Fruit fly (Drosophila melanogaster) whole organism, prepupa: ENCODE results near the gene Galphai.

ENCODE experiments used
- Blimp-1 ChIP-seq: fragments of 200-800 bp; sonication (Bioruptor generic); optimal IDR thresholded peaks from 3 replicates; lab custom pipeline; 2017; ENCODE audit warnings: missing biosample characterization, missing genetic modification characterization, mild to moderate bottlenecking, moderate library complexity, missing genetic modification reagents
- CG10669 ChIP-seq: fragments of 200-800 bp; sonication (Bioruptor generic); optimal IDR thresholded peaks from 3 replicates; lab custom pipeline; 2018; ENCODE audit warnings: missing biosample characterization, mild to moderate bottlenecking, missing genetic modification characterization, moderate library complexity
- CG11294 ChIP-seq: fragments of 200-800 bp; sonication (Bioruptor generic); IDR thresholded peaks from 2 replicates; pipeline ENCODE4 v1.3.6; 2022; ENCODE audit warnings: missing biosample characterization, missing genetic modification characterization
- CG11902 ChIP-seq: fragments of 200-800 bp; sonication (Bioruptor generic); optimal IDR thresholded peaks from 3 replicates; lab custom pipeline; 2016; ENCODE audit warnings: missing biosample characterization, missing genetic modification characterization
- CG15336 ChIP-seq: fragments of 200-800 bp; sonication (Bioruptor generic); IDR thresholded peaks from 2 replicates; pipeline ENCODE4 v1.3.6; 2022; ENCODE audit warnings: missing biosample characterization, missing genetic modification characterization
- CG16779 ChIP-seq: fragments of 200-800 bp; sonication (Bioruptor generic); optimal IDR thresholded peaks from 3 replicates; lab custom pipeline; 2017; ENCODE audit warnings: missing biosample characterization, mild to moderate bottlenecking, missing genetic modification characterization
- CG3032 ChIP-seq: fragments of 200-800 bp; optimal IDR thresholded peaks from 2 replicates; lab custom pipeline; 2019; ENCODE audit warnings: missing biosample characterization, mild to moderate bottlenecking, missing genetic modification characterization, moderate library complexity
- CG31627 ChIP-seq: fragments of 200-800 bp; sonication (Bioruptor generic); optimal IDR thresholded peaks from 3 replicates; lab custom pipeline; 2016; ENCODE audit warnings: missing biosample characterization, missing genetic modification characterization
- CG32006 ChIP-seq: fragments of 200-800 bp; sonication (Bioruptor generic); optimal IDR thresholded peaks from 3 replicates; lab custom pipeline; 2017; ENCODE audit warnings: missing biosample characterization, mild to moderate bottlenecking, missing genetic modification characterization
- CG6276 ChIP-seq: fragments of 200-800 bp; sonication (Bioruptor generic); optimal IDR thresholded peaks from 2 replicates; lab custom pipeline; 2017; ENCODE audit warnings: missing biosample characterization, mild to moderate bottlenecking, missing genetic modification characterization
- CG6854 ChIP-seq: fragments of 200-800 bp; sonication (Bioruptor generic); optimal IDR thresholded peaks from 2 replicates; lab custom pipeline; 2017; ENCODE audit warnings: missing biosample characterization, mild to moderate bottlenecking, missing genetic modification characterization
- CG7368 ChIP-seq: fragments of 200-800 bp; sonication (Bioruptor generic); optimal IDR thresholded peaks from 3 replicates; lab custom pipeline; 2016; ENCODE audit warnings: missing biosample characterization, missing genetic modification characterization
- CG8119 ChIP-seq: fragments of 200-800 bp; sonication (Bioruptor generic); IDR thresholded peaks from 3 replicates; pipeline ENCODE4 v1.3.6; 2022; ENCODE audit warnings: missing biosample characterization, missing genetic modification characterization
- CG8319 ChIP-seq: fragments of 200-800 bp; sonication (Bioruptor generic); optimal IDR thresholded peaks from 3 replicates; lab custom pipeline; 2016; ENCODE audit warnings: missing biosample characterization, missing genetic modification characterization
- CG9139 ChIP-seq: fragments of 200-800 bp; sonication (Bioruptor generic); optimal IDR thresholded peaks from 3 replicates; lab custom pipeline; 2017; ENCODE audit warnings: missing biosample characterization, mild to moderate bottlenecking, missing genetic modification characterization
- Eip75B ChIP-seq: fragments of 200-800 bp; sonication (Bioruptor generic); optimal IDR thresholded peaks from 3 replicates; lab custom pipeline; 2016; ENCODE audit warnings: missing biosample characterization, missing genetic modification characterization
- Eip93F ChIP-seq: fragments of 200-800 bp; sonication (Bioruptor generic); optimal IDR thresholded peaks from 2 replicates; lab custom pipeline; 2016; ENCODE audit warnings: missing biosample characterization, mild to moderate bottlenecking, missing genetic modification characterization
- Ets96B ChIP-seq: fragments of 200-800 bp; optimal IDR thresholded peaks from 2 replicates; lab custom pipeline; 2019; ENCODE audit warnings: missing biosample characterization, mild to moderate bottlenecking, missing genetic modification characterization, moderate library complexity
- Hr38 ChIP-seq: sonication (Bioruptor generic); optimal IDR thresholded peaks from 2 replicates; lab custom pipeline; 2016; ENCODE audit warnings: missing biosample characterization, missing genetic modification characterization
- Hr39 ChIP-seq: fragments of 200-800 bp; sonication (Bioruptor generic); optimal IDR thresholded peaks from 2 replicates; lab custom pipeline; 2016; ENCODE audit warnings: missing biosample characterization, missing genetic modification characterization
- Hr4 ChIP-seq: fragments of 200-800 bp; sonication (Bioruptor generic); optimal IDR thresholded peaks from 3 replicates; lab custom pipeline; 2016; ENCODE audit warnings: missing biosample characterization, missing genetic modification characterization
- Met ChIP-seq: fragments of 200-800 bp; sonication (Bioruptor generic); optimal IDR thresholded peaks from 3 replicates; lab custom pipeline; 2016; ENCODE audit warnings: missing biosample characterization, missing genetic modification characterization
- Smox ChIP-seq: fragments of 200-800 bp; sonication (Bioruptor generic); optimal IDR thresholded peaks from 3 replicates; lab custom pipeline; 2016; ENCODE audit warnings: missing biosample characterization, missing genetic modification characterization
- Sox102F ChIP-seq: fragments of 200-800 bp; sonication (Bioruptor generic); optimal IDR thresholded peaks from 2 replicates; lab custom pipeline; 2016; ENCODE audit warnings: missing biosample characterization, mild to moderate bottlenecking, missing genetic modification characterization
- Sox14 ChIP-seq: fragments of 200-800 bp; sonication (Bioruptor generic); optimal IDR thresholded peaks from 3 replicates; lab custom pipeline; 2016; ENCODE audit warnings: missing biosample characterization, missing genetic modification characterization
- achi ChIP-seq: fragments of 200-800 bp; sonication (Bioruptor generic); optimal IDR thresholded peaks from 3 replicates; lab custom pipeline; 2016; ENCODE audit warnings: missing biosample characterization, missing genetic modification characterization
- acj6 ChIP-seq: fragments of 200-800 bp; sonication (Bioruptor generic); optimal IDR thresholded peaks from 3 replicates; lab custom pipeline; 2016; ENCODE audit warnings: missing biosample characterization, missing genetic modification characterization
- dsx ChIP-seq: fragments of 200-800 bp; optimal IDR thresholded peaks from 3 replicates; lab custom pipeline; 2019; ENCODE audit warnings: missing biosample characterization, mild to moderate bottlenecking, missing genetic modification characterization, moderate library complexity; ENCODE audit not compliant: poor library complexity, severe bottlenecking
- esn ChIP-seq: fragments of 200-800 bp; sonication (Bioruptor generic); optimal IDR thresholded peaks from 2 replicates; lab custom pipeline; 2016; ENCODE audit warnings: missing biosample characterization, mild to moderate bottlenecking, missing genetic modification characterization, moderate library complexity
- fd59A ChIP-seq: fragments of 200-800 bp; sonication (Bioruptor generic); optimal IDR thresholded peaks from 2 replicates; lab custom pipeline; 2017; ENCODE audit warnings: missing biosample characterization, mild to moderate bottlenecking, missing genetic modification characterization, missing genetic modification reagents
- fkh ChIP-seq: fragments of 200-800 bp; sonication (Bioruptor generic); optimal IDR thresholded peaks from 3 replicates; lab custom pipeline; 2017; ENCODE audit warnings: missing biosample characterization, mild to moderate bottlenecking, missing genetic modification characterization, moderate library complexity
- lz ChIP-seq: fragments of 200-800 bp; sonication (Bioruptor generic); optimal IDR thresholded peaks from 3 replicates; lab custom pipeline; 2016; ENCODE audit warnings: missing biosample characterization, missing genetic modification characterization
- net ChIP-seq: fragments of 200-800 bp; sonication (Bioruptor generic); optimal IDR thresholded peaks from 3 replicates; lab custom pipeline; 2016; ENCODE audit warnings: missing biosample characterization, missing genetic modification characterization
- pdm3 ChIP-seq: fragments of 200-800 bp; sonication (Bioruptor generic); optimal IDR thresholded peaks from 3 replicates; lab custom pipeline; 2016; ENCODE audit warnings: missing biosample characterization, missing genetic modification characterization
- salr ChIP-seq, 2 experiments: fragments of 200-800 bp; sonication (Bioruptor generic); optimal IDR thresholded peaks; 3 replicates each; lab custom pipeline; 2016 to 2018; ENCODE audit warnings: missing biosample characterization in 2 of 2, missing genetic modification characterization in 2 of 2, mild to moderate bottlenecking in 1 of 2
- spab ChIP-seq: fragments of 200-800 bp; sonication (Bioruptor generic); optimal IDR thresholded peaks from 2 replicates; lab custom pipeline; 2017; ENCODE audit warnings: missing biosample characterization, mild to moderate bottlenecking, missing genetic modification characterization, missing genetic modification reagents
- vri ChIP-seq: fragments of 200-800 bp; sonication (Bioruptor generic); optimal IDR thresholded peaks from 3 replicates; lab custom pipeline; 2016; ENCODE audit warnings: missing biosample characterization, mild to moderate bottlenecking, missing genetic modification characterization

Gene Galphai

DNA sequence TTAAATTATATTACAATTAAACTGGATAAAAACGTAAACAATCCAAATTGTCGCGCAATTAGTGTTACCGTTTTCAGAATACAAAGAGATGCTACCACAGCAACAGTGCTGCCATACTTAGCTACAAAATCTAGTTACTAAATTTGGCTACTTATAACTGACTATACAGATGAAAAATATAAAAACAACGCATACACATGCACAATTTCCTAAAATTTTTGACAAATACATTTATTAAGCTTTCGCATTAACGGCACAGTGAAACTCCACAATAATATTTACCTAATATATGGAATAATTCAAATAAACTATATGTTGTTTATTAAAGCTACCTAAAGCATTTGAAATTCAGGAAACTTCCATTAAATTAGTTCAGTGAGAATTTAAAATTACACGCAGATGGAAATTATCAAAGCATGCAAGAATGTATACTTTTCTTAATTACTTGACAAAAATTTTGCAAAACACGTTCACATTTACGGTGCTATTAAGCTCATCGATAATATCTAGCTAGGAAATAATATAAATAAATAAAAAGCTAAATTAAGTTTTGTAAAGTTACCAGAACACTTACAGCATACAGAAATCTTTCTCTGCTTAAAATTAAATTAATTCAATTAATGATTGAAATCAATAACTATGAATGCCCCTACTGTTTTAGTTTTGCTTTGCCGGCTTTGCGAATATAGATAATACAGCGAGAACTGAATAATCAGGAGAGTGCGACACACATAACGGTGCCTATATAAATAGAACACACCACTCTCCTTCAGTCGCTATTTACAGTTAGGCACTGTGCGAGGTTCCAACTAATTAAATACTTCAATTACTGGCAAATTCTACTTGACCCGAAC lies 10.7 kb downstream of the Galphai start, which contains the start of the genes Mis12 and CG9953 (continued):
- TF ChIP-seq Blimp-1 (GFP tag; lab: Kevin White, UChicago) (no peak), CG6276 (GFP tag; lab: Kevin White, UChicago) (peak; percentile 24), CG15336 (GFP tag; lab: Robert Waterston, UW) (peak; percentile 61), Eip75B (GFP tag; lab: Kevin White, UChicago) (peak; percentile 33), CG6854 (GFP tag; lab: Kevin White, UChicago) (no peak), Hr4 (GFP tag; lab: Kevin White, UChicago) (peak; percentile 57), CG16779 (tag; lab: Kevin White, UChicago) (no peak), Smox (GFP tag; lab: Kevin White, UChicago) (no peak), net (GFP tag; lab: Kevin White, UChicago) (peak; percentile 18), lz (GFP tag; lab: Kevin White, UChicago) (peak; percentile 48), Eip93F (GFP tag; lab: Kevin White, UChicago) (no peak), pdm3 (GFP tag; lab: Kevin White, UChicago) (peak; percentile 55), fkh (no peak), Ets96B (tag; lab: Kevin White, UChicago) (peak; percentile 27), Met (GFP tag; lab: Kevin White, UChicago) (no peak), CG3032 (tag; lab: Kevin White, UChicago) (peak; percentile 25), CG11902 (GFP tag; lab: Kevin White, UChicago) (peak; percentile 14), vri (GFP tag; lab: Kevin White, UChicago) (no peak), CG11294 (GFP tag; lab: Robert Waterston, UW) (no peak), Hr38 (no peak), Sox14 (GFP tag; lab: Kevin White, UChicago) (peak; percentile 37)

DNA sequence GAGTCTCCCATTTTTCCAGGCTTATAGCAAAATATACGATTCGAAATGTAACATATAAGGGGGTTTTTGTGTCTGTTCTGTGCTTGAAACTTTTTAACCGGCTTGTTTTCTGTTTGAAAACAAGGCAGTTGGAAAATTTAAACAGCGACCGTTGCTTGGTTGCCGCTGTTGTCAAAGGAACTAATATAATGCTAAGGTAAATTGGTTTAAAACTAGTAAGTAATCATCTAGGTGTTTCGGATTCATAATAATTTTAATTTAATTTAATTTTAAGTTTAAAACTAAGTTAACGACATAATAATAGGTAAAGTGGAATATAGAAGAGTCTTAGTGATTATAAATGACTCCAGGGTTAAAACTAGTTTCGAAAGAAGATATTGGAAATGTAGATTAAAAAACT lies 12.0 kb downstream of the Galphai start, which contains the start of gene CG10064:
Gene CG10064, minus strand, starts transcription at position 101 of the 400 bp plus-strand sequence.
- no peak for TF ChIP-seq Hr4 (GFP tag; lab: Kevin White, UChicago)
- no peak for TF ChIP-seq Sox102F (GFP tag; lab: Kevin White, UChicago)
- TF ChIP-seq spab (GFP tag; lab: Kevin White, UChicago): no peak
- no peak for TF ChIP-seq CG11902 (GFP tag; lab: Kevin White, UChicago)
- no peak for TF ChIP-seq CG6276 (GFP tag; lab: Kevin White, UChicago)
- TF ChIP-seq CG8119 (GFP tag; lab: Robert Waterston, UW): no peak
- no peak for TF ChIP-seq CG8319
- no peak for TF ChIP-seq achi (GFP tag; lab: Kevin White, UChicago)
- TF ChIP-seq CG9139 (GFP tag; lab: Kevin White, UChicago): no peak
- no peak for TF ChIP-seq salr (GFP tag; optimal IDR thresholded peaks at IDR 0.05; lab: Kevin White, UChicago)
- TF ChIP-seq acj6 (GFP tag; lab: Kevin White, UChicago): no peak
- no peak for TF ChIP-seq lz (GFP tag; lab: Kevin White, UChicago)
- TF ChIP-seq CG31627 (GFP tag; lab: Kevin White, UChicago): no peak
- no peak for TF ChIP-seq esn
- TF ChIP-seq CG10669 (GFP tag; lab: Kevin White, UChicago): no peak
- TF ChIP-seq Hr39 (GFP tag; lab: Kevin White, UChicago): no peak
- TF ChIP-seq dsx: no peak
- no peak for TF ChIP-seq CG32006 (GFP tag; lab: Kevin White, UChicago)
- no peak for TF ChIP-seq fd59A (GFP tag; lab: Kevin White, UChicago)
- no peak for TF ChIP-seq CG7368 (GFP tag; lab: Kevin White, UChicago)
